Worm (Caenorhabditis elegans) whole organism, L2 larva: ENCODE results near the gene C12D12.3.

Source experiments
- R02D3.7 ChIP-seq: fragments of 150-350 bp; optimal IDR thresholded peaks from 2 replicates; lab custom pipeline; 2014; ENCODE audit warnings: missing biosample characterization, missing genetic modification characterization
- nhr-11 ChIP-seq: fragments of 150-350 bp; optimal IDR thresholded peaks from 2 replicates; lab custom pipeline; 2014; ENCODE audit warnings: missing biosample characterization, missing genetic modification characterization
- snpc-4 ChIP-seq: fragments of 150-350 bp; optimal IDR thresholded peaks from 2 replicates; lab custom pipeline; 2014; ENCODE audit warnings: missing biosample characterization, missing genetic modification characterization

ce11 chrX:3494634-3495033, 5.5 kb downstream of the C12D12.3 start:
- TF ChIP-seq R02D3.7 (tag; lab: Kevin White, UChicago) (no peak), nhr-11 (tag; lab: Kevin White, UChicago) (no peak), snpc-4 (tag; lab: Kevin White, UChicago) (no peak)
